Worm (Caenorhabditis elegans) whole organism, L4/young adult: ENCODE data around the gene M28.8.

Experiments
- W03F9.2 ChIP-seq: fragments of 150-350 bp; optimal IDR thresholded peaks from 2 replicates; lab custom pipeline; 2014; ENCODE audit warnings: missing biosample characterization, missing genetic modification characterization
- dao-5 ChIP-seq: sonication (generic microtip); optimal IDR thresholded peaks from 2 replicates; lab custom pipeline; 2016; ENCODE audit warnings: missing genotype, missing genetic modification characterization, moderate library complexity, missing compliant biosample characterization
- him-1 ChIP-seq: sonication (generic microtip); optimal IDR thresholded peaks from 2 replicates; lab custom pipeline; 2016; ENCODE audit warnings: missing genotype, missing genetic modification reagents, missing genetic modification characterization, missing compliant biosample characterization

Gene M28.8

ce11 chrII:10653559-10653958 is 25.5 kb downstream of the M28.8 start:
- TF ChIP-seq dao-5 (tag; lab: Kevin White, UChicago), result no peak
- no peak for TF ChIP-seq W03F9.2 (tag; lab: Kevin White, UChicago)
- no peak for TF ChIP-seq him-1 (tag; lab: Kevin White, UChicago)

ce11 chrII:10654435-10654834 is 26.4 kb downstream of the M28.8 start:
- TF ChIP-seq W03F9.2 (tag; lab: Kevin White, UChicago) (no peak), him-1 (tag; lab: Kevin White, UChicago) (no peak), dao-5 (tag; lab: Kevin White, UChicago) (no peak)

ce11 chrII:10656395-10656794 is 28.3 kb downstream of the M28.8 start:
- TF ChIP-seq him-1 (tag; lab: Kevin White, UChicago), result no peak

ce11 chrII:10657632-10658108 is 29.6 kb downstream of the M28.8 start, which contains the start of gene lact-3:
TSS of gene lact-3 (minus strand) at chrII:10657682.
- TF ChIP-seq him-1 (tag; lab: Kevin White, UChicago), result no peak
- TF ChIP-seq W03F9.2 (tag; lab: Kevin White, UChicago), result no peak
- no peak for TF ChIP-seq dao-5 (tag; lab: Kevin White, UChicago)

- no peak for TF ChIP-seq him-1 (tag; lab: Kevin White, UChicago)
- TF ChIP-seq W03F9.2 (tag; lab: Kevin White, UChicago), result peak; percentile 90
Observed at ce11 chrII:10658576-10659256, 30.7 kb downstream of the M28.8 start, which contains the start of the genes snu-13 and rsp-7. TSS of gene snu-13 (minus strand) at chrII:10658626. TSS of gene rsp-7 (plus strand) at chrII:10659206.

- TF ChIP-seq dao-5 (tag; lab: Kevin White, UChicago) (no peak), him-1 (tag; lab: Kevin White, UChicago) (no peak), W03F9.2 (tag; lab: Kevin White, UChicago) (no peak)
Observed at ce11 chrII:10659585-10659984, 31.5 kb downstream of the M28.8 start.

ce11 chrII:10660892-10661291 is 32.8 kb downstream of the M28.8 start, which contains the start of gene marc-2:
TSS of gene marc-2 (minus strand) at chrII:10660992.
- TF ChIP-seq dao-5 (tag; lab: Kevin White, UChicago) (no peak), W03F9.2 (tag; lab: Kevin White, UChicago) (no peak), him-1 (tag; lab: Kevin White, UChicago) (no peak)

- no peak for TF ChIP-seq dao-5 (tag; lab: Kevin White, UChicago)
- TF ChIP-seq him-1 (tag; lab: Kevin White, UChicago), result no peak
- no peak for TF ChIP-seq W03F9.2 (tag; lab: Kevin White, UChicago)
Observed at ce11 chrII:10661448-10662064, 33.5 kb downstream of the M28.8 start.

ce11 chrII:10662279-10662678 is 34.2 kb downstream of the M28.8 start:
- TF ChIP-seq dao-5 (tag; lab: Kevin White, UChicago), result no peak
- TF ChIP-seq him-1 (tag; lab: Kevin White, UChicago), result no peak
- no peak for TF ChIP-seq W03F9.2 (tag; lab: Kevin White, UChicago)

- TF ChIP-seq dao-5 (tag; lab: Kevin White, UChicago), result no peak
- peak; percentile 24 for TF ChIP-seq W03F9.2 (tag; lab: Kevin White, UChicago)
Observed at ce11 chrII:10662698-10663097, 34.6 kb downstream of the M28.8 start, which contains the start of gene D2089.8. TSS of gene D2089.8 (minus strand) at chrII:10662781.

- no peak for TF ChIP-seq him-1 (tag; lab: Kevin White, UChicago)
- no peak for TF ChIP-seq W03F9.2 (tag; lab: Kevin White, UChicago)
- TF ChIP-seq dao-5 (tag; lab: Kevin White, UChicago), result no peak
Observed at ce11 chrII:10665031-10665430, 37.0 kb downstream of the M28.8 start, which contains the start of gene D2089.3. TSS of gene D2089.3 (minus strand) at chrII:10665131.

- TF ChIP-seq him-1 (tag; lab: Kevin White, UChicago) (no peak), dao-5 (tag; lab: Kevin White, UChicago) (no peak), W03F9.2 (tag; lab: Kevin White, UChicago) (no peak)
Observed at ce11 chrII:10675302-10675701, 47.2 kb downstream of the M28.8 start, which contains the start of gene ptb-1. TSS of gene ptb-1 (plus strand) at chrII:10675602.

ce11 chrII:10680130-10680529 is 52.1 kb downstream of the M28.8 start:
- TF ChIP-seq dao-5 (tag; lab: Kevin White, UChicago) (no peak), W03F9.2 (tag; lab: Kevin White, UChicago) (no peak), him-1 (tag; lab: Kevin White, UChicago) (no peak)
